In genomic region chrX:9491439-9491838, ce11 we compare ENCODE assay signal across 4 worm cellular contexts.
TF ChIP-seq lines count a peak whose summit lies in the region.

No protein-coding gene starts in this region.

TF ChIP-seq in whole organism, L1 larva, 84 proteins besides CTCF, POLR2A, EP300 and RAD21 (continues in another document):
- TF ChIP-seq snu-23 (GFP tag; optimal IDR thresholded peaks at IDR 0.05; lab: Kevin White, UChicago) (peak; percentile 25), irx-1 (tag; optimal IDR thresholded peaks at IDR 0.05; lab: Kevin White, UChicago) (no peak), ceh-8 (GFP tag; optimal IDR thresholded peaks at IDR 0.05; lab: Kevin White, UChicago) (no peak), Y116A8C.19 (tag; optimal IDR thresholded peaks at IDR 0.05; lab: Kevin White, UChicago; ENCODE audit: borderline replicate concordance) (no peak), pax-3 (tag; optimal IDR thresholded peaks at IDR 0.05; lab: Kevin White, UChicago) (no peak), elt-3 (tag; optimal IDR thresholded peaks at IDR 0.05; lab: Kevin White, UChicago) (peak in 4 of 6 experiments; percentile 13 to 57 (median 44)), aha-1 (tag; optimal IDR thresholded peaks at IDR 0.05; lab: Kevin White, UChicago) (no peak), nhr-85 (tag; lab: Kevin White, UChicago) (peak; percentile 79), C04F5.9 (tag; optimal IDR thresholded peaks at IDR 0.05; lab: Kevin White, UChicago) (no peak), lin-13 (GFP tag; optimal IDR thresholded peaks at IDR 0.05; lab: Kevin White, UChicago) (no peak), C34B4.2 (tag; optimal IDR thresholded peaks at IDR 0.05; lab: Kevin White, UChicago) (no peak), pag-3 (tag; optimal IDR thresholded peaks at IDR 0.05; lab: Kevin White, UChicago; ENCODE audit: borderline replicate concordance, insufficient read depth) (no peak), lin-39 (tag; optimal IDR thresholded peaks at IDR 0.05; lab: Kevin White, UChicago) (no peak), fos-1 (tag; optimal IDR thresholded peaks at IDR 0.05; lab: Kevin White, UChicago) (no peak), dpl-1 (GFP tag; optimal IDR thresholded peaks at IDR 0.05; lab: Kevin White, UChicago) (no peak), dsc-1 (tag; optimal IDR thresholded peaks at IDR 0.05; lab: Kevin White, UChicago) (no peak), C16A3.4 (tag; optimal IDR thresholded peaks at IDR 0.05; lab: Kevin White, UChicago) (no peak), zip-4 (GFP tag; optimal IDR thresholded peaks at IDR 0.05; lab: Kevin White, UChicago) (no peak), nhr-12 (tag; optimal IDR thresholded peaks at IDR 0.05; lab: Kevin White, UChicago) (no peak), egl-27 (tag; optimal IDR thresholded peaks at IDR 0.05; lab: Kevin White, UChicago) (no peak), lin-35 (GFP tag; optimal IDR thresholded peaks at IDR 0.05; lab: Kevin White, UChicago) (no peak), lin-14 (GFP tag; optimal IDR thresholded peaks at IDR 0.05; lab: Kevin White, UChicago) (peak; percentile 48), grh-1 (GFP tag; IDR thresholded peaks at IDR 0.05; lab: Robert Waterston, UW) (peak; percentile 50; the same call in 1 of the 2 replicates)

TF ChIP-seq in whole organism, L2 larva, 48 proteins besides CTCF, POLR2A, EP300 and RAD21:
- TF ChIP-seq sma-3 (GFP tag; optimal IDR thresholded peaks at IDR 0.05; lab: Kevin White, UChicago): peak; percentile 52
- peak; percentile 51 for TF ChIP-seq sma-9 (GFP tag; optimal IDR thresholded peaks at IDR 0.05; lab: Kevin White, UChicago)
- no peak for TF ChIP-seq sma-9 (tag; optimal IDR thresholded peaks at IDR 0.05; lab: Kevin White, UChicago)
- TF ChIP-seq zag-1 (tag; optimal IDR thresholded peaks at IDR 0.05; lab: Kevin White, UChicago): no peak

TF ChIP-seq in whole organism, L3 larva, 47 proteins besides CTCF, POLR2A, EP300 and RAD21:
- peak; percentile 51 for TF ChIP-seq nhr-25 (tag; optimal IDR thresholded peaks at IDR 0.05; lab: Kevin White, UChicago)
- no peak for TF ChIP-seq tbx-2 (tag; optimal IDR thresholded peaks at IDR 0.05; lab: Kevin White, UChicago)
- peak; percentile 44 for TF ChIP-seq nhr-23 (tag; optimal IDR thresholded peaks at IDR 0.05; lab: Kevin White, UChicago)
- no peak for TF ChIP-seq nhr-67 (tag; optimal IDR thresholded peaks at IDR 0.05; lab: Kevin White, UChicago)
TF ChIP-seq in whole organism, L3 larva: peak in this region for 2.

TF ChIP-seq in whole organism, L4 larva, 104 proteins besides CTCF, POLR2A, EP300 and RAD21:
- TF ChIP-seq aha-1 (tag; lab: Kevin White, UChicago) (peak; percentile 75), dmd-6 (GFP tag; IDR thresholded peaks at IDR 0.05; lab: Robert Waterston, UW) (0 out of 2 replicates have a peak, but pooled peaks have one; percentile 11), unc-62 (GFP tag; optimal IDR thresholded peaks at IDR 0.05 in 1 of 2; lab: Kevin White, UChicago) (peak in 1 of 2 experiments; percentile 19), unc-62 (tag; optimal IDR thresholded peaks at IDR 0.05; lab: Kevin White, UChicago) (no peak), mxl-3 (GFP tag; optimal IDR thresholded peaks at IDR 0.05; lab: Kevin White, UChicago) (peak; percentile 6), ceh-44 (GFP tag; IDR thresholded peaks at IDR 0.05; lab: Robert Waterston, UW) (no peak), nhr-28 (tag; optimal IDR thresholded peaks at IDR 0.05; lab: Kevin White, UChicago) (peak; percentile 52), ces-1 (GFP tag; optimal IDR thresholded peaks at IDR 0.05; lab: Kevin White, UChicago) (no peak)

Comparison
In these comparisons a context has a peak if more than half of its experiments do, and no peak if none do; other contexts are left out.
1. Of the 29 proteins assayed by ChIP-seq in both whole organism, L4 larva and whole organism, L1 larva: peak only in whole organism, L4 larva: aha-1 and nhr-28; only in whole organism, L1 larva: none; in both: none; in neither: 26; mixed calls (peak in some experiments, not most) for 1.